Worm (Caenorhabditis elegans) whole organism, L4/young adult: ENCODE measurements around the gene nlp-22.

Experiments
- W03F9.2 ChIP-seq: fragments of 150-350 bp; optimal IDR thresholded peaks from 2 replicates; lab custom pipeline; 2014; ENCODE audit warnings: missing biosample characterization, missing genetic modification characterization
- dao-5 ChIP-seq: sonication (generic microtip); optimal IDR thresholded peaks from 2 replicates; lab custom pipeline; 2016; ENCODE audit warnings: missing genotype, missing genetic modification characterization, moderate library complexity, missing compliant biosample characterization
- him-1 ChIP-seq: sonication (generic microtip); optimal IDR thresholded peaks from 2 replicates; lab custom pipeline; 2016; ENCODE audit warnings: missing genotype, missing genetic modification reagents, missing genetic modification characterization, missing compliant biosample characterization

- TF ChIP-seq dao-5 (tag; lab: Kevin White, UChicago) (no peak), him-1 (tag; lab: Kevin White, UChicago) (no peak), W03F9.2 (tag; lab: Kevin White, UChicago) (no peak)
Measured at ce11 chrX:2386922-2387566, 45.2 kb upstream of the nlp-22 start.
